Fruit fly (Drosophila melanogaster): ENCODE data around the gene rn.

DNA sequence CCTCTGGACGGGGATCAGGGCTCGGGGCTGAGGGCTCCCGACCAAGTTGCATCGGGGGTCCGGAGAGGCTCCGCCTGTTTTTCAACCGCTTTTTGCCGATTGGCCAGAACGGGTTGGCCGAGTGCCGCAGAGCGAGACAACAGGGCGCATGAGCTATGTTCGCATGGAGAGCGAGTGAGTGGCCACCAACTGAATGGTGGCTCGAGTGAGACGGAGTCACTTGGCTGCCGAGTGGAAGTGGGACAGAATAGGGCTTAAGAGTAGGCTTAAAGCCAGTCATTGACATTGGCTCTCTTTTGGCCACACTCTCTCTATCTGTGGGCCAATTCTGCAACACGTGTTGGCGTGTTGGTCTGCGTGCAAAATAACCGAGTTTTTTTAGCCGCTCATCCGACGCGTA is 3.6 kb upstream of the rn start:
- TF ChIP-seq EcR (GFP tag; optimal IDR thresholded peaks at IDR 0.05) = peak in 1 of 2 experiments; percentile 59
- no peak for TF ChIP-seq psq (optimal IDR thresholded peaks at IDR 0.05)
- no peak for TF ChIP-seq pan (optimal IDR thresholded peaks at IDR 0.05)
